Worm (Caenorhabditis elegans) whole organism, L4 larva: Measurements from ENCODE around the gene irld-55.

ENCODE experiments used
- ZK546.5 ChIP-seq, 2 experiments: sonication (generic microtip); optimal IDR thresholded peaks; 2 replicates each; lab custom pipeline; 2017; ENCODE audit warnings: missing biosample characterization in 2 of 2, missing genetic modification characterization in 2 of 2
- aha-1 ChIP-seq: fragments of 150-350 bp; peaks from one replicate; lab custom pipeline; 2014; ENCODE audit warnings: missing biosample characterization, missing genetic modification characterization
- ama-1 ChIP-seq: fragments of 150-350 bp; optimal IDR thresholded peaks from 2 replicates; lab custom pipeline; 2014; ENCODE audit warnings: inconsistent platforms, mixed read lengths
- daf-19 ChIP-seq: fragments of 200-800 bp; sonication (Bioruptor generic); conservative IDR thresholded peaks from 2 replicates; pipeline ENCODE4 v1.3.6; 2022; ENCODE audit warnings: missing genetic modification characterization, missing compliant biosample characterization
- daf-8 ChIP-seq: fragments of 200-800 bp; sonication (Bioruptor generic); IDR thresholded peaks from 2 replicates; pipeline ENCODE4 v1.3.6; 2022; ENCODE audit warnings: missing genetic modification characterization, missing compliant biosample characterization
- hlh-30 ChIP-seq: sonication (generic microtip); optimal IDR thresholded peaks from 2 replicates; lab custom pipeline; 2017; ENCODE audit warnings: antibody characterized with exemption, mild to moderate bottlenecking, missing genetic modification characterization, missing compliant biosample characterization; ENCODE audit not compliant: insufficient read depth
- lsy-2 ChIP-seq, 2 experiments: fragments of 150-350 bp in 1 of 2; sonication (generic microtip) in 1 of 2; optimal IDR thresholded peaks; 2 replicates each; lab custom pipeline; 2014 to 2017; ENCODE audit warnings: missing biosample characterization in 2 of 2, missing genetic modification characterization in 2 of 2
- nhr-237 ChIP-seq: sonication (generic microtip); optimal IDR thresholded peaks from 2 replicates; lab custom pipeline; 2017; ENCODE audit warnings: missing biosample characterization, missing genetic modification characterization
- snpc-4 ChIP-seq: fragments of 150-350 bp; optimal IDR thresholded peaks from 2 replicates; lab custom pipeline; 2014; ENCODE audit warnings: missing biosample characterization, missing genetic modification characterization

DNA sequence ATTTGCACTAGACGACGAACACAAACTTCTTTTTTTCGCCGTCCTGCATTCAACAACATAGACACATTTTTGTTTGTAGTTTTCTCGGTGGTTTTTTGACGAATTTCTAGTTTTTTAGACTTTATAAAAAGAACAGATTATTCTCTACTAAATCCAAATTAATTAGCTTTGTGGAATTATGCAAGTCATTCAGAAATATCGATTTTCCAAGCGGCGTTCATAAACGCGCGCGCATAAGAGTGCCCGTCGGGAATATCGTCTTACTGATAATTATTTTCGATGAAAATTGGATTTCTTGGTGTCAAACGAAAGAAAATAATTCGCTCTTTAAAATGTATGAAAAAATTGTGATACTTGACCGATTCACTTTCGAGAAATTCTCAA, 14.6 kb downstream of the irld-55 start:
- TF ChIP-seq daf-19 (GFP tag; lab: Robert Waterston, UW) (no peak), aha-1 (tag; lab: Kevin White, UChicago) (no peak), lsy-2 (tag; optimal IDR thresholded peaks at IDR 0.05; lab: Kevin White, UChicago) (no peak), hlh-30 (tag; lab: Kevin White, UChicago) (no peak), snpc-4 (no peak), ama-1 (lab: Kevin White, UChicago) (no peak), daf-8 (GFP tag; lab: Robert Waterston, UW) (no peak), ZK546.5 (tag; optimal IDR thresholded peaks at IDR 0.05; lab: Kevin White, UChicago) (no peak), nhr-237 (tag; lab: Kevin White, UChicago) (no peak)
